Worm (Caenorhabditis elegans) whole organism, young adult: ENCODE data around the gene dkf-2.

Experiments used
- B0019.2 ChIP-seq: fragments of 200-800 bp; sonication (Bioruptor generic); conservative IDR thresholded peaks from 2 replicates; pipeline ENCODE4 v1.3.6; 2022; ENCODE audit warnings: missing genetic modification reagents, missing genetic modification characterization, missing compliant biosample characterization
- C06A6.2 ChIP-seq: fragments of 200-800 bp; sonication (Bioruptor generic); conservative IDR thresholded peaks from 2 replicates; pipeline ENCODE4 v1.3.6; 2022; ENCODE audit warnings: missing genetic modification characterization, missing compliant biosample characterization
- D2030.7 ChIP-seq: fragments of 200-800 bp; sonication (Bioruptor generic); IDR thresholded peaks from 2 replicates; pipeline ENCODE4 v1.3.6; 2022; ENCODE audit warnings: missing genetic modification reagents, missing genetic modification characterization, missing compliant biosample characterization
- F10E7.11 ChIP-seq: sonication (generic microtip); optimal IDR thresholded peaks from 2 replicates; lab custom pipeline; 2017; ENCODE audit warnings: mild to moderate bottlenecking, missing genetic modification characterization, moderate library complexity, missing compliant biosample characterization
- F23B12.7 ChIP-seq: sonication (generic microtip); optimal IDR thresholded peaks from 2 replicates; lab custom pipeline; 2017; ENCODE audit warnings: missing genetic modification characterization, mild to moderate bottlenecking, missing compliant biosample characterization, antibody characterized with exemption, moderate library complexity; ENCODE audit not compliant: insufficient read depth
- F49E8.2 ChIP-seq: sonication (generic microtip); optimal IDR thresholded peaks from 3 replicates; lab custom pipeline; 2017; ENCODE audit warnings: missing genetic modification characterization, mild to moderate bottlenecking, missing compliant biosample characterization, antibody characterized with exemption, moderate library complexity; ENCODE audit not compliant: insufficient read depth
- K12H6.12 ChIP-seq: fragments of 200-800 bp; sonication (Bioruptor generic); optimal IDR thresholded peaks from 2 replicates; lab custom pipeline; 2018; ENCODE audit warnings: mild to moderate bottlenecking, missing genetic modification characterization, missing compliant biosample characterization
- Y53F4B.3 ChIP-seq: fragments of 200-800 bp; sonication (Bioruptor generic); IDR thresholded peaks from 2 replicates; pipeline ENCODE4 v1.3.6; 2022; ENCODE audit warnings: missing genetic modification reagents, missing genetic modification characterization, missing compliant biosample characterization
- Y56A3A.18 ChIP-seq: fragments of 200-800 bp; sonication (Bioruptor generic); IDR thresholded peaks from 2 replicates; pipeline ENCODE4 v1.3.6; 2022; ENCODE audit warnings: missing genetic modification reagents, missing genetic modification characterization, missing compliant biosample characterization
- aptf-2 ChIP-seq: fragments of 200-800 bp; sonication (Bioruptor generic); conservative IDR thresholded peaks from 2 replicates; pipeline ENCODE4 v1.3.6; 2022; ENCODE audit warnings: missing genetic modification reagents, missing genetic modification characterization, missing compliant biosample characterization
- cebp-1 ChIP-seq, 2 experiments: fragments of 200-800 bp in 1 of 2; sonication (Bioruptor generic) in 1 of 2; sonication (generic microtip) in 1 of 2; IDR thresholded peaks in 1 of 2; optimal IDR thresholded peaks in 1 of 2; 2 replicates each; pipeline versions ENCODE4 v1.3.6 to Lab custom; 2017 to 2022; ENCODE audit warnings: missing compliant biosample characterization in 2 of 2, missing genetic modification characterization in 2 of 2, mild to moderate bottlenecking in 1 of 2, missing genetic modification reagents in 1 of 2, moderate library complexity in 1 of 2
- ceh-40 ChIP-seq: fragments of 200-800 bp; sonication (Bioruptor generic); IDR thresholded peaks from 2 replicates; pipeline ENCODE4 v1.3.6; 2022; ENCODE audit warnings: missing genetic modification characterization, missing compliant biosample characterization
- die-1 ChIP-seq: sonication (generic microtip); optimal IDR thresholded peaks from 2 replicates; lab custom pipeline; 2016; ENCODE audit warnings: missing genotype, mild to moderate bottlenecking, missing genetic modification characterization, missing compliant biosample characterization
- egl-44 ChIP-seq: fragments of 200-800 bp; sonication (Bioruptor generic); IDR thresholded peaks from 2 replicates; pipeline ENCODE4 v1.3.6; 2022; ENCODE audit warnings: missing genetic modification reagents, missing genetic modification characterization, missing compliant biosample characterization
- egrh-3 ChIP-seq: fragments of 200-800 bp; sonication (Bioruptor generic); IDR thresholded peaks from 2 replicates; pipeline ENCODE4 v1.3.6; 2022; ENCODE audit warnings: missing genetic modification reagents, missing genetic modification characterization, missing compliant biosample characterization
- ets-4 ChIP-seq: fragments of 200-800 bp; sonication (Bioruptor generic); optimal IDR thresholded peaks from 2 replicates; lab custom pipeline; 2018; ENCODE audit warnings: mild to moderate bottlenecking, missing genetic modification characterization, missing compliant biosample characterization
- hmg-1.2 ChIP-seq: fragments of 200-800 bp; sonication (Bioruptor generic); IDR thresholded peaks from 2 replicates; pipeline ENCODE4 v1.3.6; 2022; ENCODE audit warnings: missing genetic modification reagents, missing genetic modification characterization, missing compliant biosample characterization
- hsf-1 ChIP-seq: fragments of 200-800 bp; sonication (Bioruptor generic); IDR thresholded peaks from 2 replicates; pipeline ENCODE4 v1.3.6; 2022; ENCODE audit warnings: missing genetic modification reagents, missing genetic modification characterization, missing compliant biosample characterization
- let-526 ChIP-seq: fragments of 200-800 bp; sonication (Bioruptor generic); IDR thresholded peaks from 2 replicates; pipeline ENCODE4 v1.3.6; 2022; ENCODE audit warnings: missing genetic modification reagents, missing genetic modification characterization, missing compliant biosample characterization
- let-607 ChIP-seq, 2 experiments: fragments of 200-800 bp in 1 of 2; sonication (Bioruptor generic) in 1 of 2; sonication (generic microtip) in 1 of 2; optimal IDR thresholded peaks; 2 replicates each; lab custom pipeline; 2016 to 2018; ENCODE audit warnings: mild to moderate bottlenecking in 2 of 2, missing compliant biosample characterization in 2 of 2, missing genetic modification characterization in 2 of 2, moderate library complexity in 2 of 2, missing genotype in 1 of 2
- lir-1 ChIP-seq: fragments of 200-800 bp; sonication (Bioruptor generic); conservative IDR thresholded peaks from 2 replicates; pipeline ENCODE4 v1.3.6; 2022; ENCODE audit warnings: missing genetic modification reagents, missing genetic modification characterization, missing compliant biosample characterization
- lsl-1 ChIP-seq: fragments of 200-800 bp; sonication (Bioruptor generic); optimal IDR thresholded peaks from 2 replicates; lab custom pipeline; 2018; ENCODE audit warnings: mild to moderate bottlenecking, missing genetic modification characterization, moderate library complexity, missing compliant biosample characterization
- madf-8 ChIP-seq: fragments of 200-800 bp; sonication (Bioruptor generic); conservative IDR thresholded peaks from 2 replicates; pipeline ENCODE4 v1.3.6; 2022; ENCODE audit warnings: missing genetic modification reagents, missing genetic modification characterization, missing compliant biosample characterization
- mcd-1 ChIP-seq: fragments of 200-800 bp; sonication (Bioruptor generic); IDR thresholded peaks from 2 replicates; pipeline ENCODE4 v1.3.6; 2022; ENCODE audit warnings: missing genetic modification reagents, missing genetic modification characterization, missing compliant biosample characterization
- mes-4 ChIP-seq: sonication (generic microtip); optimal IDR thresholded peaks from 2 replicates; lab custom pipeline; 2016; ENCODE audit warnings: missing genotype, missing genetic modification characterization, missing compliant biosample characterization
- nhr-120 ChIP-seq: fragments of 200-800 bp; sonication (Bioruptor generic); IDR thresholded peaks from 2 replicates; pipeline ENCODE4 v1.3.6; 2022; ENCODE audit warnings: missing genetic modification characterization, missing compliant biosample characterization
- nhr-27 ChIP-seq: fragments of 200-800 bp; sonication (Bioruptor generic); optimal IDR thresholded peaks from 2 replicates; lab custom pipeline; 2018; ENCODE audit warnings: mild to moderate bottlenecking, missing genetic modification characterization, moderate library complexity, missing compliant biosample characterization
- rec-8 ChIP-seq, 2 experiments: sonication (generic microtip); optimal IDR thresholded peaks; 2 replicates each; lab custom pipeline; 2016; ENCODE audit warnings: mild to moderate bottlenecking in 2 of 2, missing genetic modification characterization in 2 of 2, missing genetic modification reagents in 2 of 2, missing genotype in 2 of 2, missing biosample characterization in 1 of 2, missing compliant biosample characterization in 1 of 2, moderate library complexity in 1 of 2
- rpc-1 ChIP-seq, 2 experiments: fragments of 150-350 bp in 1 of 2; sonication (generic microtip) in 1 of 2; optimal IDR thresholded peaks; 2 replicates each; lab custom pipeline; 2014 to 2018; ENCODE audit warnings: missing biosample characterization in 1 of 2, missing genetic modification characterization in 1 of 2, missing genetic modification reagents in 1 of 2, missing genotype in 1 of 2
- sea-2 ChIP-seq: fragments of 200-800 bp; sonication (Bioruptor generic); IDR thresholded peaks from 2 replicates; pipeline ENCODE4 v1.3.6; 2022; ENCODE audit warnings: missing genetic modification characterization, missing compliant biosample characterization
- zfh-2 ChIP-seq: fragments of 200-800 bp; sonication (Bioruptor generic); conservative IDR thresholded peaks from 2 replicates; pipeline ENCODE4 v1.3.6; 2022; ENCODE audit warnings: missing genetic modification reagents, missing genetic modification characterization, missing compliant biosample characterization
- ztf-25 ChIP-seq: fragments of 200-800 bp; sonication (Bioruptor generic); IDR thresholded peaks from 2 replicates; pipeline ENCODE4 v1.3.6; 2022; ENCODE audit warnings: missing genetic modification reagents, missing genetic modification characterization, missing compliant biosample characterization
- ztf-26 ChIP-seq: sonication (generic microtip); optimal IDR thresholded peaks from 2 replicates; lab custom pipeline; 2017; ENCODE audit warnings: missing genetic modification characterization, missing compliant biosample characterization

The dkf-2 gene

ce11 chrV:16831921-16832320 lies 84.5 kb downstream of the dkf-2 start, which contains the start of gene srh-215:
srh-215 (minus strand) TSS chrV:16832021.
- no peak for TF ChIP-seq let-607 (tag; optimal IDR thresholded peaks at IDR 0.05; lab: Kevin White, UChicago)
- TF ChIP-seq cebp-1 (GFP tag; IDR thresholded peaks at IDR 0.05; lab: Robert Waterston, UW) = no peak
- TF ChIP-seq cebp-1 (tag; optimal IDR thresholded peaks at IDR 0.05; lab: Kevin White, UChicago) = no peak
- no peak for TF ChIP-seq madf-8 (GFP tag; lab: Robert Waterston, UW)
- TF ChIP-seq rpc-1 (optimal IDR thresholded peaks at IDR 0.05; lab: Kevin White, UChicago) = no peak
- TF ChIP-seq rpc-1 (tag; optimal IDR thresholded peaks at IDR 0.05; lab: Kevin White, UChicago) = no peak
- no peak for TF ChIP-seq lir-1
- TF ChIP-seq C06A6.2 (GFP tag; lab: Robert Waterston, UW) = no peak
- TF ChIP-seq egl-44 (GFP tag; lab: Robert Waterston, UW) = no peak
- no peak for TF ChIP-seq Y56A3A.18
- TF ChIP-seq die-1 = no peak
- no peak for TF ChIP-seq lsl-1 (GFP tag; lab: Kevin White, UChicago)
- no peak for TF ChIP-seq ztf-25 (GFP tag; lab: Robert Waterston, UW)
- no peak for TF ChIP-seq sea-2
- TF ChIP-seq F10E7.11 = no peak
- TF ChIP-seq, all 124 proteins: peak for 0

ce11 chrV:16832865-16833264 lies 85.4 kb downstream of the dkf-2 start, which contains the start of gene phy-3:
phy-3 (plus strand) TSS chrV:16833165.
- TF ChIP-seq egrh-3 (GFP tag; lab: Robert Waterston, UW) = no peak
- TF ChIP-seq K12H6.12 (tag; lab: Kevin White, UChicago) = no peak
- no peak for TF ChIP-seq F49E8.2 (tag; lab: Kevin White, UChicago)
- TF ChIP-seq hmg-1.2 (GFP tag; lab: Robert Waterston, UW) = no peak
- TF ChIP-seq let-526 (GFP tag; lab: Robert Waterston, UW) = no peak
- TF ChIP-seq F23B12.7 (tag; lab: Kevin White, UChicago) = no peak
- no peak for TF ChIP-seq zfh-2 (GFP tag; lab: Robert Waterston, UW)
- TF ChIP-seq mcd-1 = no peak
- TF ChIP-seq D2030.7 (GFP tag; lab: Robert Waterston, UW) = no peak
- no peak for TF ChIP-seq ztf-26 (tag; lab: Kevin White, UChicago)
- no peak for TF ChIP-seq hsf-1 (GFP tag; lab: Robert Waterston, UW)
- TF ChIP-seq nhr-120 (GFP tag; lab: Robert Waterston, UW) = no peak
- TF ChIP-seq mes-4 = no peak

- TF ChIP-seq D2030.7 (GFP tag; lab: Robert Waterston, UW) = no peak
- TF ChIP-seq egrh-3 (GFP tag; lab: Robert Waterston, UW) = peak; percentile 52; the same call in 1 of the 2 replicates
- no peak for TF ChIP-seq rec-8 (tag; optimal IDR thresholded peaks at IDR 0.05; lab: Kevin White, UChicago)
- TF ChIP-seq nhr-27 = no peak
- TF ChIP-seq aptf-2 (GFP tag; lab: Robert Waterston, UW) = no peak
- no peak for TF ChIP-seq ceh-40 (GFP tag; lab: Robert Waterston, UW)
- no peak for TF ChIP-seq ets-4 (GFP tag; lab: Kevin White, UChicago)
Observed at ce11 chrV:16833672-16834071, 86.2 kb downstream of the dkf-2 start.

ce11 chrV:16834989-16835388 lies 87.6 kb downstream of the dkf-2 start, which contains the start of gene tni-3:
tni-3 (minus strand) TSS chrV:16835128.
- TF ChIP-seq Y53F4B.3 (GFP tag; lab: Robert Waterston, UW) (no peak), B0019.2 (GFP tag; lab: Robert Waterston, UW) (no peak)
- TF ChIP-seq, all 124 proteins: peak for 0
